Worm (Caenorhabditis elegans) whole organism, L4 larva: Measurements from ENCODE around the gene F41E6.17.

Experiments used
- T20F7.1 ChIP-seq: fragments of 200-800 bp; sonication (Bioruptor generic); optimal IDR thresholded peaks from 2 replicates; lab custom pipeline; 2018; ENCODE audit warnings: mild to moderate bottlenecking, missing genetic modification characterization, missing compliant biosample characterization
- aha-1 ChIP-seq: fragments of 150-350 bp; peaks from one replicate; lab custom pipeline; 2014; ENCODE audit warnings: missing biosample characterization, missing genetic modification characterization
- aly-2 ChIP-seq: sonication (generic microtip); optimal IDR thresholded peaks from 2 replicates; lab custom pipeline; 2018; ENCODE audit warnings: missing biosample characterization, missing genetic modification characterization
- cey-2 ChIP-seq: sonication (generic microtip); optimal IDR thresholded peaks from 3 replicates; lab custom pipeline; 2017; ENCODE audit warnings: missing genetic modification characterization, mild to moderate bottlenecking, missing compliant biosample characterization, antibody characterized with exemption, borderline replicate concordance; ENCODE audit not compliant: insufficient read depth
- daf-16 ChIP-seq, 3 experiments: sonication (generic microtip); optimal IDR thresholded peaks; 2 replicates each; lab custom pipeline; 2016 to 2017; ENCODE audit warnings: missing genetic modification characterization in 3 of 3, missing genetic modification reagents in 3 of 3, mild to moderate bottlenecking in 2 of 3, missing compliant biosample characterization in 2 of 3, missing biosample characterization in 1 of 3, moderate library complexity in 1 of 3
- dmd-6 ChIP-seq: fragments of 200-800 bp; sonication (Bioruptor generic); IDR thresholded peaks from 2 replicates; pipeline ENCODE4 v1.3.6; 2022; ENCODE audit warnings: missing genetic modification reagents, missing genetic modification characterization, missing compliant biosample characterization
- duxl-1 ChIP-seq: sonication (generic microtip); optimal IDR thresholded peaks from 2 replicates; lab custom pipeline; 2016; ENCODE audit warnings: mild to moderate bottlenecking, missing genetic modification characterization, moderate library complexity, missing compliant biosample characterization; ENCODE audit not compliant: poor library complexity
- dve-1 ChIP-seq: sonication (generic microtip); optimal IDR thresholded peaks from 2 replicates; lab custom pipeline; 2017; ENCODE audit warnings: antibody characterized with exemption, mild to moderate bottlenecking, missing genetic modification characterization, missing compliant biosample characterization; ENCODE audit not compliant: insufficient read depth
- fos-1 ChIP-seq: fragments of 150-350 bp; optimal IDR thresholded peaks from 2 replicates; lab custom pipeline; 2014; ENCODE audit warnings: missing biosample characterization, missing genetic modification characterization
- hlh-11 ChIP-seq: fragments of 200-800 bp; sonication (Bioruptor generic); optimal IDR thresholded peaks from 2 replicates; lab custom pipeline; 2018; ENCODE audit warnings: mild to moderate bottlenecking, missing genetic modification characterization, missing compliant biosample characterization
- hlh-30 ChIP-seq: sonication (generic microtip); optimal IDR thresholded peaks from 2 replicates; lab custom pipeline; 2017; ENCODE audit warnings: antibody characterized with exemption, mild to moderate bottlenecking, missing genetic modification characterization, missing compliant biosample characterization; ENCODE audit not compliant: insufficient read depth
- lim-7 ChIP-seq: fragments of 200-800 bp; sonication (Bioruptor generic); IDR thresholded peaks from 2 replicates; pipeline ENCODE4 v1.3.6; 2022; ENCODE audit warnings: missing genetic modification characterization, missing compliant biosample characterization
- lin-29 ChIP-seq: fragments of 200-800 bp; sonication (Bioruptor generic); IDR thresholded peaks from 2 replicates; pipeline ENCODE4 v1.3.6; 2022; ENCODE audit warnings: missing genetic modification reagents, missing genetic modification characterization, missing compliant biosample characterization
- lsy-2 ChIP-seq, 2 experiments: fragments of 150-350 bp in 1 of 2; sonication (generic microtip) in 1 of 2; optimal IDR thresholded peaks; 2 replicates each; lab custom pipeline; 2014 to 2017; ENCODE audit warnings: missing biosample characterization in 2 of 2, missing genetic modification characterization in 2 of 2
- madf-5 ChIP-seq, 2 experiments: fragments of 200-800 bp; sonication (Bioruptor generic); IDR thresholded peaks; 2 replicates each; pipeline ENCODE4 v1.3.6; 2022; ENCODE audit warnings: missing compliant biosample characterization in 2 of 2, missing genetic modification characterization in 2 of 2
- mdl-1 ChIP-seq, 2 experiments: fragments of 150-350 bp in 1 of 2; sonication (generic microtip) in 1 of 2; optimal IDR thresholded peaks; 2 replicates each; lab custom pipeline; 2014 to 2017; ENCODE audit warnings: missing biosample characterization in 2 of 2, missing genetic modification characterization in 2 of 2
- mep-1 ChIP-seq: fragments of 150-350 bp; sonication (generic microtip); optimal IDR thresholded peaks from 3 replicates; lab custom pipeline; 2014; ENCODE audit warnings: missing biosample characterization, missing genetic modification characterization
- mxl-2 ChIP-seq: fragments of 200-800 bp; sonication (Bioruptor generic); conservative IDR thresholded peaks from 2 replicates; pipeline ENCODE4 v1.3.6; 2022; ENCODE audit warnings: missing genetic modification reagents, missing genetic modification characterization, missing compliant biosample characterization
- mxl-3 ChIP-seq: fragments of 200-800 bp; sonication (Bioruptor generic); optimal IDR thresholded peaks from 2 replicates; lab custom pipeline; 2018; ENCODE audit warnings: mild to moderate bottlenecking, missing genetic modification characterization, missing compliant biosample characterization
- nhr-10 ChIP-seq: fragments of 150-350 bp; optimal IDR thresholded peaks from 2 replicates; lab custom pipeline; 2014; ENCODE audit warnings: missing biosample characterization, missing genetic modification characterization
- nhr-102 ChIP-seq: sonication (generic microtip); optimal IDR thresholded peaks from 2 replicates; lab custom pipeline; 2016; ENCODE audit warnings: mild to moderate bottlenecking, missing genetic modification characterization, moderate library complexity, missing compliant biosample characterization
- nhr-11 ChIP-seq: fragments of 150-350 bp; optimal IDR thresholded peaks from 2 replicates; lab custom pipeline; 2014; ENCODE audit warnings: missing biosample characterization, missing genetic modification characterization
- nhr-237 ChIP-seq: sonication (generic microtip); optimal IDR thresholded peaks from 2 replicates; lab custom pipeline; 2017; ENCODE audit warnings: missing biosample characterization, missing genetic modification characterization
- nhr-28 ChIP-seq: fragments of 150-350 bp; optimal IDR thresholded peaks from 2 replicates; lab custom pipeline; 2014; ENCODE audit warnings: missing biosample characterization, missing genetic modification characterization
- nhr-41 ChIP-seq: fragments of 200-800 bp; sonication (Bioruptor generic); IDR thresholded peaks from 2 replicates; pipeline ENCODE4 v1.3.6; 2022; ENCODE audit warnings: missing genetic modification reagents, missing genetic modification characterization, missing compliant biosample characterization
- nhr-48 ChIP-seq: sonication (generic microtip); optimal IDR thresholded peaks from 2 replicates; lab custom pipeline; 2016; ENCODE audit warnings: mild to moderate bottlenecking, missing genetic modification characterization, missing compliant biosample characterization
- nhr-76 ChIP-seq: fragments of 150-350 bp; optimal IDR thresholded peaks from 2 replicates; lab custom pipeline; 2014; ENCODE audit warnings: missing biosample characterization, missing genetic modification characterization
- nhr-77 ChIP-seq: fragments of 150-350 bp; optimal IDR thresholded peaks from 2 replicates; lab custom pipeline; 2014; ENCODE audit warnings: missing biosample characterization, missing genetic modification characterization
- pha-4 ChIP-seq, 2 experiments: fragments of 150-350 bp in 1 of 2; fragments of 200-800 bp in 1 of 2; sonication (Bioruptor generic) in 1 of 2; IDR thresholded peaks in 1 of 2; optimal IDR thresholded peaks in 1 of 2; 2 replicates each; pipeline versions ENCODE4 v1.3.6 to Lab custom; 2014 to 2022; ENCODE audit warnings: missing genetic modification characterization in 2 of 2, missing genetic modification reagents in 2 of 2, missing biosample characterization in 1 of 2, missing compliant biosample characterization in 1 of 2
- php-3 ChIP-seq: fragments of 200-800 bp; sonication (Bioruptor generic); IDR thresholded peaks from 2 replicates; pipeline ENCODE4 v1.3.6; 2022; ENCODE audit warnings: missing genetic modification reagents, missing genetic modification characterization, missing compliant biosample characterization
- pqm-1 ChIP-seq: sonication (generic microtip); optimal IDR thresholded peaks from 2 replicates; lab custom pipeline; 2017; ENCODE audit warnings: missing biosample characterization, missing genetic modification characterization
- rbr-2 ChIP-seq: sonication (generic microtip); optimal IDR thresholded peaks from 2 replicates; lab custom pipeline; 2016; ENCODE audit warnings: missing genotype, missing genetic modification characterization, missing compliant biosample characterization
- skn-1 ChIP-seq: fragments of 150-350 bp; optimal IDR thresholded peaks from 2 replicates; lab custom pipeline; 2014; ENCODE audit warnings: missing biosample characterization, missing genetic modification characterization
- snpc-4 ChIP-seq: fragments of 150-350 bp; optimal IDR thresholded peaks from 2 replicates; lab custom pipeline; 2014; ENCODE audit warnings: missing biosample characterization, missing genetic modification characterization
- spr-1 ChIP-seq: sonication (generic microtip); optimal IDR thresholded peaks from 2 replicates; lab custom pipeline; 2016; ENCODE audit warnings: mild to moderate bottlenecking, missing genetic modification characterization, missing compliant biosample characterization
- spr-3 ChIP-seq: fragments of 200-800 bp; sonication (Bioruptor generic); optimal IDR thresholded peaks from 2 replicates; lab custom pipeline; 2018; ENCODE audit warnings: mild to moderate bottlenecking, missing genetic modification characterization, missing compliant biosample characterization
- unc-130 ChIP-seq: sonication (generic microtip); optimal IDR thresholded peaks from 2 replicates; lab custom pipeline; 2016; ENCODE audit warnings: missing genetic modification reagents, missing genetic modification characterization, missing compliant biosample characterization
- unc-39 ChIP-seq: sonication (generic microtip); optimal IDR thresholded peaks from 2 replicates; lab custom pipeline; 2017; ENCODE audit warnings: missing biosample characterization, missing genetic modification characterization
- unc-62 ChIP-seq, 3 experiments: fragments of 150-350 bp in 1 of 3; sonication (generic microtip); optimal IDR thresholded peaks in 2 of 3; peaks in 1 of 3; 1 replicate in 1 of 3; 2 replicates in 2 of 3; lab custom pipeline; 2014 to 2017; ENCODE audit warnings: missing biosample characterization in 3 of 3, missing genetic modification characterization in 3 of 3, missing genetic modification reagents in 3 of 3, missing genotype in 1 of 3
- zip-2 ChIP-seq: fragments of 150-350 bp; optimal IDR thresholded peaks from 2 replicates; lab custom pipeline; 2014; ENCODE audit warnings: missing biosample characterization, missing genetic modification characterization

Gene F41E6.17

DNA sequence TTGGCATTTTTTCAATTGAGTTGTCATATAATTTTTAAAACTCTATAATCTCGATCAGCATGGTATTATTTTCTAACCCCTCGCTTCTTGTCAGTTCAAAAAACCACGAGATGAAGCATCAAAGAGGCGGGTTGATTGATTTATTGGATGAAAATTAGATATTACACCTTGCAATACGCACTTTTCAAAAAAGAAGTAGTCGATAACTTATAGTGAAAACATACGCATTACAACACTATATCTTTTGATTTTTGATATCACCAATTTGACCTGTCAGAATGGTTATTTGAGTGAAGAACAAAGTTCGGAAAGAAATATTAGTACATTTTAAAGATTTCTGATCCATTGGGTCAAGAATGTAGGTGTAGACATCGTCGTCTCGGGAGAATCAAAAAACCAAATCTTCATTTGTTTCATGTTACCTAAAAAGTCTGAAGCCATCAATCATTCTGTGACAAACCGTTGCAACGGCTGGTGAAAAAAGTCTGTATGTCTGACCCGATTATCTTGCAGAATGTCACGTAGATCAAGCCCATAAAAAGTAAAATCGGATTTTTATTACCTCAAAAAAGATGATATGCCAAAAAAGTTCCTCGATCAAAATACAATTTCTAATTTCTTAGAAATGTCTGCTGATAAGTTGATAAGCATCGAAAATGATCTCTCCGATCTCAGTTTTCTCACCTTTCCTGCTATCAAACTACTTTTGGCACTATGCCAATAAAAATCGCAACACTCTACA lies 29.4 kb downstream of the F41E6.17 start (continued):
- TF ChIP-seq nhr-77 (tag; lab: Kevin White, UChicago): no peak
- no peak for TF ChIP-seq mdl-1 (tag; optimal IDR thresholded peaks at IDR 0.05; lab: Kevin White, UChicago)
- no peak for TF ChIP-seq spr-1 (tag; lab: Kevin White, UChicago)
- TF ChIP-seq nhr-102 (tag; lab: Kevin White, UChicago): no peak

DNA sequence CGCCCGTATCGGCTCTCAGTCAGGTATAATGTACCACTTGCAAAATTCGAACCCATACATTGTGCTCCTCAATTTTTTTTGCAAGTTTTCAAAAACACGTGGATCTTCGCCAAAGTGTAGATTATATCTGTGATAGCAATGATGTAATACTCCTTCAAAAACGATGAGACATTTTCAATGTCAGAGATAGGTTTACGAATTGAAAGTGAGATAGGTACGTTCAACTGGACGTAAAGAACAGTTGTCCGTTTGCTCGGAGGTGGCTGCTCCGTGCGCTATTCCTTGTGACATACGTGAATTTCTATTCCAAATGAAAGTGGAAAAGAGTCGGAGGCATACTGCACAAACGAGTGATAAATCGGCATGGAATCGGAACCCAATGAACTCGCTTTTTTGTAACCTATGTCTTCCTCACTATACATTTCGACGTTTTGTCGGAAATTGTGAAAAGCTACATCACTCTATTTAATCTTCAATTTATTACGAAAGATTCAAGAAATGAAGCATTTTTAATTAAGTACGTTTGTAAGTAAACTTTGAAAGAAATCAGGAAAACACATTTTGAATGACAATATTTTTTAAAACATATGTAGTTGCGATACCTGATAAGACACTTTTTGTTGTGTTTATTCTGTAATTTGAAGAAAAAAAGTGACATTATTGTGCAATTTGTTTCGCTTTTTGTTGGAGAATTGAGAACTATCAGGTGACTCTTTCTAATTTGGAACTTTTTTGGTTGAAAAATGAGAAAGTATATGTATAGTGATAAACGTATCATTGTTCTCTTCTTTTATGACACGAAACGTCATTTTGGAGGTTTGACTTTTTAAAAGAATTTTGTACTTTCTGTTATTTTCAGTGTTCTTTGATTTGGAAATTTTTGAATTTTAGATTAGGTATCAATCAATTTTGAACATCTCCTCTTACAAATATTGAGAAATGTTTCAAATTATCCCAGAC lies 30.8 kb downstream of the F41E6.17 start:
- peak in 1 of 2 experiments; percentile 11 for TF ChIP-seq lsy-2 (tag; optimal IDR thresholded peaks at IDR 0.05; lab: Kevin White, UChicago)
- peak; percentile 39 for TF ChIP-seq mep-1
- peak; percentile 54 for TF ChIP-seq T20F7.1 (GFP tag; lab: Kevin White, UChicago)
- no peak for TF ChIP-seq madf-5 (GFP tag; IDR thresholded peaks at IDR 0.05; lab: Robert Waterston, UW)
- peak in 1 of 2 experiments; percentile 92 for TF ChIP-seq unc-62 (GFP tag; optimal IDR thresholded peaks at IDR 0.05 in 1 of 2; lab: Kevin White, UChicago)
- TF ChIP-seq unc-62 (tag; optimal IDR thresholded peaks at IDR 0.05; lab: Kevin White, UChicago): no peak
- TF ChIP-seq lin-29 (GFP tag; lab: Robert Waterston, UW): no peak
- no peak for TF ChIP-seq skn-1 (tag; lab: Kevin White, UChicago)
- TF ChIP-seq spr-3 (GFP tag; lab: Kevin White, UChicago): no peak
- peak; percentile 79 for TF ChIP-seq dmd-6 (GFP tag; lab: Robert Waterston, UW)
- TF ChIP-seq snpc-4: no peak
- TF ChIP-seq mdl-1 (tag; optimal IDR thresholded peaks at IDR 0.05; lab: Kevin White, UChicago): peak in 1 of 2 experiments; percentile 22
- 0 out of 2 replicates have a peak, but pooled peaks have one; percentile 45 for TF ChIP-seq php-3
- TF ChIP-seq daf-16 (GFP tag; optimal IDR thresholded peaks at IDR 0.05; lab: Kevin White, UChicago): peak in 1 of 2 experiments; percentile 31
- TF ChIP-seq daf-16 (tag; optimal IDR thresholded peaks at IDR 0.05; lab: Kevin White, UChicago): peak; percentile 91
- peak; percentile 55 for TF ChIP-seq mxl-3
- TF ChIP-seq hlh-11: peak; percentile 10
- TF ChIP-seq duxl-1 (tag; lab: Kevin White, UChicago): no peak
- TF ChIP-seq nhr-48 (tag; lab: Kevin White, UChicago): peak; percentile 1
- TF ChIP-seq nhr-11 (tag; lab: Kevin White, UChicago): peak; percentile 38
- no peak for TF ChIP-seq rbr-2 (tag; lab: Kevin White, UChicago)
- TF ChIP-seq pqm-1 (tag; lab: Kevin White, UChicago): peak; percentile 61
- no peak for TF ChIP-seq unc-39 (tag; lab: Kevin White, UChicago)
- TF ChIP-seq aly-2 (tag; lab: Kevin White, UChicago): no peak
- TF ChIP-seq nhr-77 (tag; lab: Kevin White, UChicago): peak; percentile 89
- TF ChIP-seq mxl-2: no peak
- TF ChIP-seq nhr-237: no peak
- TF ChIP-seq aha-1 (tag; lab: Kevin White, UChicago): peak; percentile 83
- TF ChIP-seq dve-1 (tag; lab: Kevin White, UChicago): peak; percentile 78
- no peak for TF ChIP-seq lim-7 (GFP tag; lab: Robert Waterston, UW)
- TF ChIP-seq pha-4 (GFP tag; IDR thresholded peaks at IDR 0.05; lab: Robert Waterston, UW): no peak
- TF ChIP-seq pha-4 (tag; optimal IDR thresholded peaks at IDR 0.05; lab: Kevin White, UChicago): no peak
- peak; percentile 44 for TF ChIP-seq nhr-10 (tag; lab: Kevin White, UChicago)
- no peak for TF ChIP-seq unc-130
- TF ChIP-seq cey-2 (tag; lab: Kevin White, UChicago): peak; percentile 46
- TF ChIP-seq nhr-41: no peak
- peak; percentile 67 for TF ChIP-seq fos-1
- peak; percentile 80 for TF ChIP-seq nhr-28 (tag; lab: Kevin White, UChicago)
- TF ChIP-seq hlh-30 (tag; lab: Kevin White, UChicago): peak; percentile 14
- TF ChIP-seq nhr-76 (tag; lab: Kevin White, UChicago): peak; percentile 72
- TF ChIP-seq zip-2 (tag; lab: Kevin White, UChicago): no peak
